Fruit fly (Drosophila melanogaster) whole organism, wandering third instar larva: Measurements from ENCODE around the gene Trf.

Experiments used
- Hr78 ChIP-seq: fragments of >200 bp; optimal IDR thresholded peaks from 2 replicates; lab custom pipeline; 2017; ENCODE audit warnings: missing biosample characterization, missing genetic modification characterization
- Rel ChIP-seq, 2 experiments: fragments of 200-800 bp; sonication (Bioruptor generic) in 1 of 2; optimal IDR thresholded peaks; 2 replicates in 1 of 2; 3 replicates in 1 of 2; lab custom pipeline; 2016 to 2019; ENCODE audit warnings: mild to moderate bottlenecking in 2 of 2, missing biosample characterization in 2 of 2, missing genetic modification characterization in 2 of 2, moderate library complexity in 1 of 2
- Vsx2 ChIP-seq: fragments of 200-300, 225-300 bp; sonication (Bioruptor generic); optimal IDR thresholded peaks from 2 replicates; lab custom pipeline; 2018; ENCODE audit warnings: missing biosample characterization, missing genetic modification characterization; ENCODE audit not compliant: partially characterized antibody
- br ChIP-seq: fragments of 200-800 bp; sonication (Bioruptor generic); optimal IDR thresholded peaks from 2 replicates; lab custom pipeline; 2016; ENCODE audit warnings: missing biosample characterization, missing genetic modification characterization
- foxo ChIP-seq, 2 experiments: fragments of 200-800 bp; sonication (Bioruptor generic); optimal IDR thresholded peaks; 2 replicates in 1 of 2; 3 replicates in 1 of 2; lab custom pipeline; 2016 to 2017; ENCODE audit warnings: missing biosample characterization in 2 of 2, missing genetic modification characterization in 2 of 2
- fru ChIP-seq: fragments of 200-800 bp; sonication (Bioruptor generic); optimal IDR thresholded peaks from 3 replicates; lab custom pipeline; 2016; ENCODE audit warnings: missing biosample characterization, mild to moderate bottlenecking, missing genetic modification characterization
- h ChIP-seq: fragments of 200-800 bp; sonication (Bioruptor generic); optimal IDR thresholded peaks from 3 replicates; lab custom pipeline; 2016; ENCODE audit warnings: missing biosample characterization, mild to moderate bottlenecking, missing genetic modification characterization
- rgr ChIP-seq: fragments of 200-800 bp; sonication (Bioruptor generic); optimal IDR thresholded peaks from 3 replicates; lab custom pipeline; 2016; ENCODE audit warnings: missing biosample characterization, mild to moderate bottlenecking, missing genetic modification characterization
- woc ChIP-seq: sonication (Bioruptor generic); optimal IDR thresholded peaks from 2 replicates; lab custom pipeline; 2016; ENCODE audit warnings: missing biosample characterization, mild to moderate bottlenecking, missing genetic modification characterization

DNA sequence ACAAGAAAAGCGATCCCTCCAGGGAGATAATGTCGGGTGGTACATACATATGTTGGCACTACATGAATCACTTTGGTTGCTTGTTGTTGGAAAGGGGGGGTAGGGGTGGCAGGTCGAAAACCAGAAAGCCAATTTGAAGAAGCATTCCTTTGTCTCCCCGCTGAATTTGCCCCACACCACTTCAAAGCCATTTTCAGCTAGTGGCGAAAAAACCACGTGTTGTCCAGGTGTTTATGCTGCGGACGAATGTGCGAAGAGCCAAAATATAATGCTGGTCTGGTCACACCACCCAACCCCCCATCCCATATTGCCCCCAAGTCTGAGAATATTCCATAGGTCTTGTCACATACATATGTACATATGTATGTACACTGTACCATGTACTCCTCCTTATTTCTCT, 19.2 kb downstream of the Trf start:
- TF ChIP-seq Hr78 (GFP tag; lab: Kevin White, UChicago) (no peak), foxo (GFP tag; optimal IDR thresholded peaks at IDR 0.05; lab: Kevin White, UChicago) (no peak), br (GFP tag; lab: Kevin White, UChicago) (no peak), rgr (no peak), h (GFP tag; lab: Kevin White, UChicago) (no peak), Rel (GFP tag; optimal IDR thresholded peaks at IDR 0.05; lab: Kevin White, UChicago) (no peak), Rel (tag; optimal IDR thresholded peaks at IDR 0.05; lab: Kevin White, UChicago) (no peak), Vsx2 (GFP tag; lab: Kevin White, UChicago) (no peak), woc (no peak), fru (GFP tag; lab: Kevin White, UChicago) (no peak)
